Fruit fly (Drosophila melanogaster) whole organism, embryonic: ENCODE measurements around the gene Zaf1.

Experiments
- ATbp ChIP-seq: fragments of 200-800 bp; sonication (Bioruptor generic); optimal IDR thresholded peaks from 2 replicates; lab custom pipeline; 2017; ENCODE audit warnings: missing biosample characterization, mild to moderate bottlenecking, missing genetic modification characterization, missing genetic modification reagents
- Atf3 ChIP-seq: fragments of 200-800 bp; sonication (Bioruptor generic); optimal IDR thresholded peaks from 3 replicates; lab custom pipeline; 2016; ENCODE audit warnings: missing biosample characterization, missing genetic modification characterization
- C15 ChIP-seq: fragments of 200-800 bp; sonication (Bioruptor generic); IDR thresholded peaks from 3 replicates; pipeline ENCODE4 v1.3.6; 2022; ENCODE audit warnings: missing biosample characterization, missing genetic modification characterization
- CG11695 ChIP-seq: fragments of 200-800 bp; sonication (Bioruptor generic); IDR thresholded peaks from 3 replicates; pipeline ENCODE4 v1.3.6; 2022; ENCODE audit warnings: missing biosample characterization, missing genetic modification characterization
- CG12104 ChIP-seq: fragments of 200-800 bp; sonication (Bioruptor generic); optimal IDR thresholded peaks from 3 replicates; lab custom pipeline; 2016; ENCODE audit warnings: missing biosample characterization, missing genetic modification characterization
- CG12659 ChIP-seq: fragments of 200-800 bp; sonication (Bioruptor generic); optimal IDR thresholded peaks from 3 replicates; lab custom pipeline; 2017; ENCODE audit warnings: mild to moderate bottlenecking, missing biosample characterization, missing genetic modification reagents, missing genetic modification characterization
- CG13894 ChIP-seq: fragments of 200-800 bp; sonication (Bioruptor generic); optimal IDR thresholded peaks from 3 replicates; lab custom pipeline; 2018; ENCODE audit warnings: missing biosample characterization, mild to moderate bottlenecking, missing genetic modification characterization, moderate library complexity
- CG1529 ChIP-seq: fragments of 200-800 bp; sonication (Bioruptor generic); optimal IDR thresholded peaks from 3 replicates; lab custom pipeline; 2018; ENCODE audit warnings: missing biosample characterization, missing genetic modification characterization
- CG16779 ChIP-seq: fragments of 200-800 bp; sonication (Bioruptor generic); IDR thresholded peaks from 2 replicates; pipeline ENCODE4 v1.3.6; 2022; ENCODE audit warnings: missing biosample characterization, missing genetic modification characterization
- CG17186 ChIP-seq: fragments of 200-800 bp; sonication (Bioruptor generic); optimal IDR thresholded peaks from 3 replicates; lab custom pipeline; 2017; ENCODE audit warnings: missing biosample characterization, missing genetic modification reagents, missing genetic modification characterization
- CG18599 ChIP-seq: fragments of 200-800 bp; sonication (Bioruptor generic); optimal IDR thresholded peaks from 3 replicates; lab custom pipeline; 2017; ENCODE audit warnings: missing biosample characterization, missing genetic modification characterization, mild to moderate bottlenecking, moderate library complexity, missing genetic modification reagents
- CG3163 ChIP-seq: fragments of 200-800 bp; sonication (Bioruptor generic); optimal IDR thresholded peaks from 3 replicates; lab custom pipeline; 2016; ENCODE audit warnings: missing biosample characterization, missing genetic modification characterization
- CG33557 ChIP-seq: fragments of 200-800 bp; sonication (Bioruptor generic); optimal IDR thresholded peaks from 2 replicates; lab custom pipeline; 2019; ENCODE audit warnings: missing biosample characterization, mild to moderate bottlenecking, missing genetic modification characterization, moderate library complexity
- CG34224 ChIP-seq: fragments of 200-800 bp; sonication (Bioruptor generic); IDR thresholded peaks from 3 replicates; pipeline ENCODE4 v1.3.6; 2022; ENCODE audit warnings: missing biosample characterization, missing genetic modification characterization; ENCODE audit not compliant: partially characterized antibody
- CG4404 ChIP-seq: fragments of 200-800 bp; sonication (Bioruptor generic); IDR thresholded peaks from 2 replicates; pipeline ENCODE4 v1.3.6; 2022; ENCODE audit warnings: missing biosample characterization, missing genetic modification characterization
- CG4424 ChIP-seq: fragments of 200-800 bp; sonication (Bioruptor generic); optimal IDR thresholded peaks from 3 replicates; lab custom pipeline; 2016; ENCODE audit warnings: missing biosample characterization, missing genetic modification characterization
- CG6254 ChIP-seq: fragments of 200-800 bp; sonication (Bioruptor generic); optimal IDR thresholded peaks from 3 replicates; lab custom pipeline; 2017; ENCODE audit warnings: mild to moderate bottlenecking, missing biosample characterization, missing genetic modification reagents, missing genetic modification characterization
- CG6272 ChIP-seq: fragments of 200-800 bp; sonication (Bioruptor generic); IDR thresholded peaks from 2 replicates; pipeline ENCODE4 v1.3.6; 2022; ENCODE audit warnings: missing biosample characterization, missing genetic modification characterization
- CG7928 ChIP-seq: fragments of 200-800 bp; sonication (Bioruptor generic); optimal IDR thresholded peaks from 2 replicates; lab custom pipeline; 2017; ENCODE audit warnings: missing biosample characterization, mild to moderate bottlenecking, missing genetic modification characterization
- CG9437 ChIP-seq: fragments of 200-800 bp; sonication (Bioruptor generic); optimal IDR thresholded peaks from 2 replicates; lab custom pipeline; 2018; ENCODE audit warnings: missing biosample characterization, mild to moderate bottlenecking, missing genetic modification characterization
- Drgx ChIP-seq: fragments of 200-800 bp; sonication (Bioruptor generic); IDR thresholded peaks from 2 replicates; pipeline ENCODE4 v1.3.6; 2022; ENCODE audit warnings: missing biosample characterization, missing genetic modification characterization
- Ets65A ChIP-seq: fragments of 200-800 bp; sonication (Bioruptor generic); peaks from one replicate; lab custom pipeline; 2016; ENCODE audit warnings: missing biosample characterization, missing genetic modification characterization
- HmgZ ChIP-seq: fragments of 200-800 bp; sonication (Bioruptor generic); optimal IDR thresholded peaks from 2 replicates; lab custom pipeline; 2018; ENCODE audit warnings: missing biosample characterization, mild to moderate bottlenecking, missing genetic modification characterization
- MBD-R2 ChIP-seq: fragments of 200-800 bp; sonication (Bioruptor generic); IDR thresholded peaks from 2 replicates; pipeline ENCODE4 v1.3.6; 2022; ENCODE audit warnings: missing biosample characterization, missing genetic modification characterization
- Meics ChIP-seq: fragments of 200-800 bp; sonication (Bioruptor generic); optimal IDR thresholded peaks from 2 replicates; lab custom pipeline; 2017; ENCODE audit warnings: missing biosample characterization, mild to moderate bottlenecking, missing genetic modification characterization
- Mrtf ChIP-seq: fragments of 200-800 bp; sonication (Bioruptor generic); IDR thresholded peaks from 3 replicates; pipeline ENCODE4 v1.3.6; 2022; ENCODE audit warnings: missing biosample characterization, missing genetic modification characterization
- Myb ChIP-seq: fragments of 200-800 bp; sonication (Bioruptor generic); optimal IDR thresholded peaks from 2 replicates; lab custom pipeline; 2016; ENCODE audit warnings: missing biosample characterization, missing genetic modification characterization
- Sry-δ ChIP-seq: fragments of 200-800 bp; sonication (Bioruptor generic); optimal IDR thresholded peaks from 2 replicates; lab custom pipeline; 2016; ENCODE audit warnings: missing biosample characterization, missing genetic modification characterization
- Vsx1 ChIP-seq: fragments of 200-800 bp; sonication (Bioruptor generic); optimal IDR thresholded peaks from 2 replicates; lab custom pipeline; 2017; ENCODE audit warnings: missing biosample characterization, mild to moderate bottlenecking, missing genetic modification characterization, missing genetic modification reagents
- cato ChIP-seq: fragments of 200-800 bp; sonication (Bioruptor generic); optimal IDR thresholded peaks from 2 replicates; lab custom pipeline; 2016; ENCODE audit warnings: missing biosample characterization, missing genetic modification characterization, borderline replicate concordance
- caup ChIP-seq: fragments of 200-800 bp; sonication (Bioruptor generic); optimal IDR thresholded peaks from 3 replicates; lab custom pipeline; 2017; ENCODE audit warnings: missing biosample characterization, mild to moderate bottlenecking, missing genetic modification characterization, moderate library complexity; ENCODE audit not compliant: severe bottlenecking
- cg ChIP-seq: fragments of 200-800 bp; sonication (Bioruptor generic); optimal IDR thresholded peaks from 3 replicates; lab custom pipeline; 2019; ENCODE audit warnings: missing biosample characterization, mild to moderate bottlenecking, missing genetic modification characterization, moderate library complexity
- crol ChIP-seq: fragments of 200-800 bp; sonication (Bioruptor generic); IDR thresholded peaks from 2 replicates; pipeline ENCODE4 v1.3.6; 2022; ENCODE audit warnings: missing biosample characterization, missing genetic modification characterization
- emc ChIP-seq: fragments of 200-800 bp; sonication (Bioruptor generic); optimal IDR thresholded peaks from 2 replicates; lab custom pipeline; 2016; ENCODE audit warnings: missing biosample characterization, missing genetic modification characterization
- gro ChIP-seq: fragments of 200-800 bp; sonication (Bioruptor generic); optimal IDR thresholded peaks from 2 replicates; lab custom pipeline; 2016; ENCODE audit warnings: missing biosample characterization, missing genetic modification characterization
- gsb ChIP-seq: fragments of 200-800 bp; sonication (Bioruptor generic); IDR thresholded peaks from 2 replicates; pipeline ENCODE4 v1.3.6; 2022; ENCODE audit warnings: missing biosample characterization, missing genetic modification characterization
- gt ChIP-seq: fragments of 200-800 bp; sonication (Bioruptor generic); IDR thresholded peaks from 2 replicates; pipeline ENCODE4 v1.3.6; 2022; ENCODE audit warnings: missing biosample characterization, missing genetic modification characterization
- hb ChIP-seq: fragments of 200-800 bp; sonication (Bioruptor generic); IDR thresholded peaks from 3 replicates; pipeline ENCODE4 v1.3.6; 2022; ENCODE audit warnings: missing biosample characterization, missing genetic modification characterization; ENCODE audit not compliant: partially characterized antibody
- jigr1 ChIP-seq: fragments of 200-800 bp; sonication (Bioruptor generic); IDR thresholded peaks from 3 replicates; pipeline ENCODE4 v1.3.6; 2022; ENCODE audit warnings: missing biosample characterization, missing genetic modification characterization
- mam ChIP-seq: fragments of 200-800 bp; sonication (Bioruptor generic); optimal IDR thresholded peaks from 3 replicates; lab custom pipeline; 2016; ENCODE audit warnings: missing biosample characterization, missing genetic modification characterization
- nerfin-2 ChIP-seq: fragments of 200-800 bp; sonication (Bioruptor generic); IDR thresholded peaks from 2 replicates; pipeline ENCODE4 v1.3.6; 2022; ENCODE audit warnings: missing biosample characterization, missing genetic modification characterization; ENCODE audit not compliant: partially characterized antibody
- nmo ChIP-seq: fragments of 200-800 bp; sonication (Bioruptor generic); optimal IDR thresholded peaks from 2 replicates; lab custom pipeline; 2018; ENCODE audit warnings: missing biosample characterization, mild to moderate bottlenecking, missing genetic modification characterization, moderate library complexity
- prd ChIP-seq, 3 experiments: fragments of >200 bp in 2 of 3; fragments of 200-800 bp in 1 of 3; sonication (Bioruptor generic) in 1 of 3; optimal IDR thresholded peaks in 2 of 3; IDR thresholded peaks in 1 of 3; 2 replicates in 2 of 3; 3 replicates in 1 of 3; pipeline versions ENCODE4 v1.3.6 to Lab custom; 2017 to 2022; ENCODE audit warnings: missing biosample characterization in 1 of 3, missing genetic modification characterization in 1 of 3
- rib ChIP-seq: fragments of 200-800 bp; sonication (Bioruptor generic); IDR thresholded peaks from 2 replicates; pipeline ENCODE4 v1.3.6; 2022; ENCODE audit warnings: missing biosample characterization, missing genetic modification characterization
- stc ChIP-seq: fragments of 200-800 bp; sonication (Bioruptor generic); IDR thresholded peaks from 2 replicates; pipeline ENCODE4 v1.3.6; 2022; ENCODE audit warnings: missing biosample characterization, missing genetic modification characterization
- tio ChIP-seq: fragments of 200-800 bp; sonication (Bioruptor generic); optimal IDR thresholded peaks from 2 replicates; lab custom pipeline; 2017; ENCODE audit warnings: missing biosample characterization, missing genetic modification characterization, inconsistent platforms
- tll ChIP-seq, 2 experiments: fragments of 200-800 bp in 1 of 2; fragments of >200 bp in 1 of 2; sonication (Bioruptor generic) in 1 of 2; optimal IDR thresholded peaks; 2 replicates each; lab custom pipeline; 2017 to 2019; ENCODE audit warnings: missing biosample characterization in 2 of 2, missing genetic modification characterization in 2 of 2, mild to moderate bottlenecking in 1 of 2, moderate library complexity in 1 of 2
- unc-4 ChIP-seq: fragments of 200-800 bp; sonication (Bioruptor generic); IDR thresholded peaks from 2 replicates; pipeline ENCODE4 v1.3.6; 2022; ENCODE audit warnings: missing biosample characterization, missing genetic modification characterization; ENCODE audit not compliant: partially characterized antibody
- zen ChIP-seq: fragments of 200-800 bp; sonication (Bioruptor generic); optimal IDR thresholded peaks from 3 replicates; lab custom pipeline; 2018; ENCODE audit warnings: missing biosample characterization, mild to moderate bottlenecking, missing genetic modification characterization, moderate library complexity

The Zaf1 gene

DNA sequence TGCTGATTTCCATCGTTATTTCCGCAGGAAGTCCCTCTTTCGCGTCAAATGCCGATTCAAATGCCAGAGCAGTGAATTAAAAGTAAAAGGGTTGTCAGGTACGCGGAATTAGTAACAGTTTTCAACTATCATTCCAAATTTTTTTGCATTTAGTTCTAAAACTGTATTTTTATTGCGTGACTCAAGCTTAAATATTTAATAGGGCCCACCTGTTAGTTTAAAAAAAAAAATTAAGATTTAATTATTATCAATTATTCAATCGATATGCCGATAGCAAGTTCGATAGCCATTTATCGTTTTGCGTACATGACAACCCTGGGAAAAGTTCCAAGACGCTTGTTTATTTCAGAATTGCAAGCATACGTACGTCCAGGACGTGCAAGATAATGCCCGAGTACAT is 2.4 kb downstream of the Zaf1 start, which contains the start of gene CG14711 (continued):
- TF ChIP-seq Vsx1 (GFP tag; lab: Kevin White, UChicago): no peak
- peak; percentile 72 for TF ChIP-seq CG6254 (GFP tag; lab: Kevin White, UChicago)
- peak; percentile 82 for TF ChIP-seq CG11695 (GFP tag; lab: Robert Waterston, UW)
- peak; percentile 96 for TF ChIP-seq MBD-R2 (GFP tag; lab: Robert Waterston, UW)
- TF ChIP-seq Mrtf (GFP tag; lab: Robert Waterston, UW): peak; percentile 82
- no peak for TF ChIP-seq jigr1 (GFP tag; lab: Robert Waterston, UW)
- no peak for TF ChIP-seq cg (GFP tag; lab: Kevin White, UChicago)
- TF ChIP-seq CG33557 (GFP tag; lab: Kevin White, UChicago): peak; percentile 82
- TF ChIP-seq rib: peak; percentile 81
- peak; percentile 77 for TF ChIP-seq CG6272 (GFP tag; lab: Robert Waterston, UW)
- TF ChIP-seq CG9437 (GFP tag; lab: Kevin White, UChicago): peak; percentile 69
- TF ChIP-seq CG7928 (GFP tag; lab: Kevin White, UChicago): peak; percentile 14
- TF ChIP-seq CG12659 (GFP tag; lab: Kevin White, UChicago): peak; percentile 92
- peak; percentile 67 for TF ChIP-seq Drgx (GFP tag; lab: Robert Waterston, UW)
- peak in 1 of 2 experiments; percentile 10 for TF ChIP-seq tll (GFP tag; optimal IDR thresholded peaks at IDR 0.05; lab: Kevin White, UChicago)
- TF ChIP-seq zen (tag; lab: Kevin White, UChicago): peak; percentile 84
- no peak for TF ChIP-seq CG18599 (GFP tag; lab: Kevin White, UChicago)
- TF ChIP-seq HmgZ (tag; lab: Kevin White, UChicago): peak; percentile 90
- TF ChIP-seq CG4424 (GFP tag; lab: Kevin White, UChicago): peak; percentile 88
- peak; percentile 88 for TF ChIP-seq CG13894 (tag; lab: Kevin White, UChicago)
- TF ChIP-seq gsb (GFP tag; lab: Robert Waterston, UW): 0 out of 2 replicates have a peak, but pooled peaks have one; percentile 28
- peak; percentile 69 for TF ChIP-seq CG1529 (GFP tag; lab: Kevin White, UChicago)
- TF ChIP-seq hb: peak; percentile 77; the same call in 2 of the 3 replicates
- TF ChIP-seq emc (GFP tag; lab: Kevin White, UChicago): no peak
- peak; percentile 90 for TF ChIP-seq nmo (GFP tag; lab: Kevin White, UChicago)
- peak; percentile 74 for TF ChIP-seq CG4404
- no peak for TF ChIP-seq tio (GFP tag; lab: Kevin White, UChicago)
- peak; percentile 44; the same call in 1 of the 2 replicates for TF ChIP-seq gt
- no peak for TF ChIP-seq prd (optimal IDR thresholded peaks at IDR 0.05; lab: Kevin White, UChicago)
- TF ChIP-seq prd (GFP tag; IDR thresholded peaks at IDR 0.05; lab: Robert Waterston, UW): peak; percentile 85
- TF ChIP-seq Sry-δ: peak; percentile 53
- TF ChIP-seq CG17186: peak; percentile 51
- TF ChIP-seq CG34224 (GFP tag; lab: Robert Waterston, UW): peak; percentile 87
- 0 out of 2 replicates have a peak, but pooled peaks have one; percentile 57 for TF ChIP-seq CG16779 (GFP tag; lab: Robert Waterston, UW)
- TF ChIP-seq mam (GFP tag; lab: Kevin White, UChicago): peak; percentile 63
- TF ChIP-seq CG3163 (GFP tag; lab: Kevin White, UChicago): peak; percentile 6
- no peak for TF ChIP-seq crol
- TF ChIP-seq unc-4: peak; percentile 86
- TF ChIP-seq ATbp: peak; percentile 65
- peak; percentile 74 for TF ChIP-seq CG12104 (GFP tag; lab: Kevin White, UChicago)
- TF ChIP-seq Atf3 (GFP tag; lab: Kevin White, UChicago): peak; percentile 10
- TF ChIP-seq caup (GFP tag; lab: Kevin White, UChicago): peak; percentile 83
- TF ChIP-seq Ets65A: peak; percentile 97
- peak; percentile 43 for TF ChIP-seq gro (GFP tag; lab: Kevin White, UChicago)
- 0 out of 2 replicates have a peak, but pooled peaks have one; percentile 36 for TF ChIP-seq nerfin-2
- peak; percentile 72 for TF ChIP-seq cato (GFP tag; lab: Kevin White, UChicago)
- TF ChIP-seq Meics (GFP tag; lab: Kevin White, UChicago): peak; percentile 79
- peak; percentile 49 for TF ChIP-seq Myb (GFP tag; lab: Kevin White, UChicago)
- TF ChIP-seq C15: peak; percentile 82; the same call in 2 of the 3 replicates
- peak; percentile 77 for TF ChIP-seq stc
